Fruit fly (Drosophila melanogaster): ENCODE results near the gene LeuRS.

LeuRS gene

DNA sequence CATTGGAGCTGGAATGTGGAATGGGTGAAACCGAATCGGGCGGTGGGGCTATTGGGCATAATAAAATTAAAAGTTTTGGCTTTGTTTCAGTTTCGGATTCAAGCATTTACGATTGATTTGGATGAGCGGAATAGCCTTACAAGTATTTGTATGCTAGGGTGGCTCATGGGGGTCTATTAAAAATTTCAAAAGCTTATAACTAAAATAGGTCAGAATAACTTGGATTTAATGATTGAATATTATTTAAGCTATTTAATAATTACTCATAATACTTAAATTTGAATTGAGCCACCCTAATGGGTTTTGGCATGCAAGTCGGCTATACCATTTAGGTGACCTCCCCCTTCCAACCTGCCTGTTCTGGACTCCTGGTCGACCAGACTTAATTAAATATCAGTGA, 45.2 kb upstream of the LeuRS start (continued):
- TF ChIP-seq prd (optimal IDR thresholded peaks at IDR 0.05) (no peak), prd (GFP tag; IDR thresholded peaks at IDR 0.05) (peak; percentile 45; the same call in 2 of the 3 replicates), ERR (GFP tag; optimal IDR thresholded peaks at IDR 0.05) (no peak), ara (GFP tag; IDR thresholded peaks at IDR 0.05) (no peak), Nf-YA (GFP tag; IDR thresholded peaks at IDR 0.05) (0 out of 2 replicates have a peak, but pooled peaks have one; percentile 9), CG15073 (GFP tag; optimal IDR thresholded peaks at IDR 0.05) (no peak), fd102C (GFP tag; optimal IDR thresholded peaks at IDR 0.05) (no peak), CG1603 (tag; optimal IDR thresholded peaks at IDR 0.05) (peak; percentile 9), hkb (optimal IDR thresholded peaks at IDR 0.05) (no peak), hkb (GFP tag; IDR thresholded peaks at IDR 0.05) (0 out of 2 replicates have a peak, but pooled peaks have one; percentile 42), pan (optimal IDR thresholded peaks at IDR 0.05) (no peak), pan (GFP tag; optimal IDR thresholded peaks at IDR 0.05 in 1 of 2, IDR thresholded peaks at IDR 0.05 in 1 of 2) (peak in 1 of 2 experiments; percentile 44), gcm (GFP tag; optimal IDR thresholded peaks at IDR 0.05) (peak; percentile 20), CG14441 (GFP tag; IDR thresholded peaks at IDR 0.05) (0 out of 2 replicates have a peak, but pooled peaks have one; percentile 25), pfk (GFP tag; optimal IDR thresholded peaks at IDR 0.05) (no peak), CG4854 (GFP tag; optimal IDR thresholded peaks at IDR 0.05) (no peak), CG2712 (tag; optimal IDR thresholded peaks at IDR 0.05) (peak; percentile 27), slp2 (GFP tag; optimal IDR thresholded peaks at IDR 0.05) (no peak), cwo (GFP tag; optimal IDR thresholded peaks at IDR 0.05) (no peak), CG11695 (GFP tag; IDR thresholded peaks at IDR 0.05) (peak; percentile 57; the same call in 1 of the 3 replicates), gem (tag; optimal IDR thresholded peaks at IDR 0.05) (peak; percentile 50), D19B (GFP tag; optimal IDR thresholded peaks at IDR 0.05) (no peak), tup (GFP tag; optimal IDR thresholded peaks at IDR 0.05) (no peak), unpg (GFP tag; optimal IDR thresholded peaks at IDR 0.05) (peak; percentile 31), Sin3A (optimal IDR thresholded peaks at IDR 0.05) (no peak), Hr51 (GFP tag; optimal IDR thresholded peaks at IDR 0.05) (peak in 1 of 2 experiments; percentile 21), CG6791 (GFP tag; IDR thresholded peaks at IDR 0.05; ENCODE audit: partially characterized antibody) (no peak), CG9932 (GFP tag; IDR thresholded peaks at IDR 0.05) (0 out of 2 replicates have a peak, but pooled peaks have one; percentile 7), Sox100B (GFP tag; optimal IDR thresholded peaks at IDR 0.05) (peak; percentile 3), bsh (GFP tag; optimal IDR thresholded peaks at IDR 0.05) (peak in 1 of 2 experiments; percentile 23), CG4707 (GFP tag; optimal IDR thresholded peaks at IDR 0.05) (no peak), CG11456 (GFP tag; IDR thresholded peaks at IDR 0.05) (no peak), CG17359 (tag; optimal IDR thresholded peaks at IDR 0.05) (peak; percentile 1), sens (GFP tag) (peak; percentile 62)

DNA sequence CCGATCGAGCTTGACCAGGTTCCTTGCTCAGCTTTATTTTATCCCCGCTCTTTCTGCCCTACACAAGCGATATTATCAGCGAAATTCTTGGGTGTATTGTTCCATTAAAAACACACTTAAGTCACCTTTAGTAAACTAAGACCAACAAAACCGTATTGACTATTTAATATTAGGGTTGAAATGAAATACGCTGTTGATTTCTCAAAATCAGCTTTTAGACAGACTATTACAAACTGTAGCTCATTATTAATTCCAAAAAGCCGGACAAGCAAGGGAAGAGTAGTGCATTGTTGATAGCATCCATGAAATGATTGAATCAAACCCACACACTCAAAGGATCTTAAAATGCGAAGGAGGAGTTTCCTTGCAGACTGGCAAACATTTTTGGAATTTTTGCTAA, 43.8 kb upstream of the LeuRS start:
- TF ChIP-seq CG13296 (GFP tag; optimal IDR thresholded peaks at IDR 0.05) (no peak), CG3281 (GFP tag; optimal IDR thresholded peaks at IDR 0.05) (no peak)

- peak; percentile 2 for TF ChIP-seq nom (GFP tag; optimal IDR thresholded peaks at IDR 0.05)
- TF ChIP-seq D19B (GFP tag; optimal IDR thresholded peaks at IDR 0.05), result no peak
- peak; percentile 53 for TF ChIP-seq grau (tag; optimal IDR thresholded peaks at IDR 0.05)
- TF ChIP-seq Pdp1 (GFP tag; optimal IDR thresholded peaks at IDR 0.05), result peak in 1 of 2 experiments; percentile 47
These were observed 43.0 kb upstream of the LeuRS start for dm6 chr2L:3557471-3557870.
